In the genomic region with DNA sequence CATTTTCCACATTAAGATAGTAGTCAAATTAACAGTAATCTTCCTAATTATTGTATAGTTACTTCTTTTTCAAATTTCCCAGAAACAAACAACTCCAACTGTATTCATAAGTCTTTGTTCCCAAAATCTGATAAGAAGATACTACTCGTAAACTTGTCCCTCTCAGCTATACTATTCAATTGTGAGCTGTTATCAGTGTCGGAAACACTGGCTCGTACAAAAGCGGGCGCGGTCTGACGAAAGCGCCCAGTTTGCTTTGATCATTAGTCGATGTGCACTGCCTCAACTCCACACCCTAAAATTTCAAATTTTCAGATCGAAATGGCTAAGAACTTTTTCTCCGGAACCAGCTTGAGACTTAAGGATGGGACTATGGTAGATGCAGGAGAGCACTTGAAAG, we compare ENCODE assay signal across 5 worm cellular contexts.
TF ChIP-seq lines count a peak whose summit lies in the region.

A gene (plus strand): TSS at position 291 of the 400 bp plus-strand sequence.

TF ChIP-seq in whole organism, L1 larva, 84 proteins besides CTCF, POLR2A, EP300 and RAD21 (continues in another document):
- TF ChIP-seq isw-1 (GFP tag; IDR thresholded peaks at IDR 0.05; lab: Robert Waterston, UW) (no peak), ces-1 (GFP tag; optimal IDR thresholded peaks at IDR 0.05; lab: Kevin White, UChicago) (no peak), C16A3.4 (tag; optimal IDR thresholded peaks at IDR 0.05; lab: Kevin White, UChicago) (no peak), ceh-88 (GFP tag; IDR thresholded peaks at IDR 0.05; lab: Robert Waterston, UW) (no peak), snpc-4 (tag; optimal IDR thresholded peaks at IDR 0.05; lab: Kevin White, UChicago) (no peak), fos-1 (tag; optimal IDR thresholded peaks at IDR 0.05; lab: Kevin White, UChicago) (no peak), unc-130 (tag; optimal IDR thresholded peaks at IDR 0.05; lab: Kevin White, UChicago) (no peak), hlh-4 (tag; optimal IDR thresholded peaks at IDR 0.05; lab: Kevin White, UChicago) (no peak), mep-1 (tag; optimal IDR thresholded peaks at IDR 0.05; lab: Kevin White, UChicago) (no peak), swsn-7 (tag; optimal IDR thresholded peaks at IDR 0.05; lab: Kevin White, UChicago) (no peak), elt-2 (tag; optimal IDR thresholded peaks at IDR 0.05; lab: Kevin White, UChicago) (peak; percentile 77), aly-2 (tag; optimal IDR thresholded peaks at IDR 0.05; lab: Kevin White, UChicago) (no peak), zip-4 (GFP tag; optimal IDR thresholded peaks at IDR 0.05; lab: Kevin White, UChicago) (no peak), unc-98 (GFP tag; IDR thresholded peaks at IDR 0.05; lab: Robert Waterston, UW) (no peak), tbx-2 (tag; optimal IDR thresholded peaks at IDR 0.05; lab: Kevin White, UChicago) (no peak), tlp-1 (tag; optimal IDR thresholded peaks at IDR 0.05; lab: Kevin White, UChicago) (no peak), mab-9 (GFP tag; IDR thresholded peaks at IDR 0.05; lab: Robert Waterston, UW) (no peak), pqm-1 (tag; optimal IDR thresholded peaks at IDR 0.05; lab: Kevin White, UChicago) (peak; percentile 48), ets-5 (GFP tag; IDR thresholded peaks at IDR 0.05; lab: Robert Waterston, UW) (no peak)

TF ChIP-seq in whole organism, L2 larva, 48 proteins besides CTCF, POLR2A, EP300 and RAD21:
- peak; percentile 36 for TF ChIP-seq sma-9 (GFP tag; optimal IDR thresholded peaks at IDR 0.05; lab: Kevin White, UChicago)
- no peak for TF ChIP-seq sma-9 (tag; optimal IDR thresholded peaks at IDR 0.05; lab: Kevin White, UChicago)
- peak; percentile 53 for TF ChIP-seq fos-1 (tag; optimal IDR thresholded peaks at IDR 0.05; lab: Kevin White, UChicago)
- no peak for TF ChIP-seq alr-1 (tag; optimal IDR thresholded peaks at IDR 0.05; lab: Kevin White, UChicago)
- TF ChIP-seq ceh-82 (tag; optimal IDR thresholded peaks at IDR 0.05; lab: Kevin White, UChicago) = no peak
- no peak for TF ChIP-seq elt-3 (tag; optimal IDR thresholded peaks at IDR 0.05; lab: Kevin White, UChicago)
- no peak for TF ChIP-seq blmp-1 (tag; optimal IDR thresholded peaks at IDR 0.05; lab: Kevin White, UChicago; ENCODE audit: insufficient read depth)

TF ChIP-seq in whole organism, L3 larva, 47 proteins besides CTCF, POLR2A, EP300 and RAD21:
- TF ChIP-seq eor-1 (tag; optimal IDR thresholded peaks at IDR 0.05; lab: Kevin White, UChicago) (no peak), elt-1 (tag; optimal IDR thresholded peaks at IDR 0.05; lab: Kevin White, UChicago) (no peak), elt-2 (tag; optimal IDR thresholded peaks at IDR 0.05; lab: Kevin White, UChicago) (peak; percentile 82), ZK546.5 (tag; optimal IDR thresholded peaks at IDR 0.05; lab: Kevin White, UChicago) (no peak), egl-27 (tag; optimal IDR thresholded peaks at IDR 0.05; lab: Kevin White, UChicago) (no peak), zag-1 (tag; optimal IDR thresholded peaks at IDR 0.05; lab: Kevin White, UChicago) (no peak), egl-5 (tag; optimal IDR thresholded peaks at IDR 0.05; lab: Kevin White, UChicago) (no peak), unc-62 (GFP tag; optimal IDR thresholded peaks at IDR 0.05; lab: Kevin White, UChicago) (no peak), pha-4 (tag; optimal IDR thresholded peaks at IDR 0.05; lab: Kevin White, UChicago) (peak; percentile 36), ceh-82 (tag; optimal IDR thresholded peaks at IDR 0.05; lab: Kevin White, UChicago) (no peak), pqm-1 (tag; optimal IDR thresholded peaks at IDR 0.05; lab: Kevin White, UChicago) (peak; percentile 86)

TF ChIP-seq in whole organism, L4 larva, 104 proteins besides CTCF, POLR2A, EP300 and RAD21 (continues in another document):
- TF ChIP-seq aha-1 (tag; lab: Kevin White, UChicago) (peak; percentile 55), snpc-4 (tag; optimal IDR thresholded peaks at IDR 0.05; lab: Kevin White, UChicago) (no peak), Y105C5A.15 (GFP tag; IDR thresholded peaks at IDR 0.05; lab: Robert Waterston, UW) (no peak), dmd-6 (GFP tag; IDR thresholded peaks at IDR 0.05; lab: Robert Waterston, UW) (peak; percentile 42; the same call in 1 of the 2 replicates), cey-2 (tag; optimal IDR thresholded peaks at IDR 0.05; lab: Kevin White, UChicago; ENCODE audit: borderline replicate concordance, insufficient read depth) (no peak), hlh-30 (tag; optimal IDR thresholded peaks at IDR 0.05; lab: Kevin White, UChicago; ENCODE audit: insufficient read depth) (no peak), F49E8.2 (tag; optimal IDR thresholded peaks at IDR 0.05; lab: Kevin White, UChicago; ENCODE audit: borderline replicate concordance) (no peak), unc-62 (GFP tag; optimal IDR thresholded peaks at IDR 0.05 in 1 of 2; lab: Kevin White, UChicago) (peak in 1 of 2 experiments; percentile 91), unc-62 (tag; optimal IDR thresholded peaks at IDR 0.05; lab: Kevin White, UChicago) (no peak), zfp-3 (GFP tag; conservative IDR thresholded peaks at IDR 0.05; lab: Robert Waterston, UW) (no peak), mxl-3 (GFP tag; optimal IDR thresholded peaks at IDR 0.05; lab: Kevin White, UChicago) (no peak), nhr-10 (tag; optimal IDR thresholded peaks at IDR 0.05; lab: Kevin White, UChicago) (no peak), ceh-44 (GFP tag; IDR thresholded peaks at IDR 0.05; lab: Robert Waterston, UW) (no peak), pqm-1 (tag; optimal IDR thresholded peaks at IDR 0.05; lab: Kevin White, UChicago) (peak; percentile 75), nhr-77 (tag; optimal IDR thresholded peaks at IDR 0.05; lab: Kevin White, UChicago) (no peak), ZK337.2 (GFP tag; IDR thresholded peaks at IDR 0.05; lab: Robert Waterston, UW) (no peak), skn-1 (tag; optimal IDR thresholded peaks at IDR 0.05; lab: Kevin White, UChicago) (no peak), F10B5.3 (tag; optimal IDR thresholded peaks at IDR 0.05; lab: Kevin White, UChicago) (no peak), egl-43 (GFP tag; IDR thresholded peaks at IDR 0.05; lab: Robert Waterston, UW) (no peak), lin-29 (GFP tag; IDR thresholded peaks at IDR 0.05; lab: Robert Waterston, UW) (no peak), ceh-32 (tag; optimal IDR thresholded peaks at IDR 0.05; lab: Kevin White, UChicago; ENCODE audit: poor library complexity) (no peak), nhr-76 (tag; optimal IDR thresholded peaks at IDR 0.05; lab: Kevin White, UChicago) (no peak), vab-7 (GFP tag; IDR thresholded peaks at IDR 0.05; lab: Robert Waterston, UW) (no peak), snpc-1.2 (GFP tag; IDR thresholded peaks at IDR 0.05; lab: Robert Waterston, UW) (no peak), tag-97 (GFP tag; IDR thresholded peaks at IDR 0.05; lab: Robert Waterston, UW) (no peak), D1046.2 (GFP tag; IDR thresholded peaks at IDR 0.05; lab: Robert Waterston, UW) (no peak), nhr-28 (tag; optimal IDR thresholded peaks at IDR 0.05; lab: Kevin White, UChicago) (peak; percentile 62), daf-16 (GFP tag; optimal IDR thresholded peaks at IDR 0.05; lab: Kevin White, UChicago) (no peak), daf-16 (tag; optimal IDR thresholded peaks at IDR 0.05; lab: Kevin White, UChicago) (peak; percentile 50)

TF ChIP-seq in whole organism, young adult, 124 proteins besides CTCF, POLR2A, EP300 and RAD21:
- no peak for TF ChIP-seq mcd-1 (GFP tag; IDR thresholded peaks at IDR 0.05; lab: Robert Waterston, UW)
- TF ChIP-seq nhr-80 (tag; optimal IDR thresholded peaks at IDR 0.05; lab: Kevin White, UChicago) = peak; percentile 53
